Fruit fly (Drosophila melanogaster) whole organism, embryonic: ENCODE measurements around the gene FASN2.

Source experiments
- Ada2b ChIP-seq: fragments of 200-800 bp; sonication (Bioruptor generic); IDR thresholded peaks from 2 replicates; pipeline ENCODE4 v1.3.6; 2022; ENCODE audit warnings: missing biosample characterization, missing genetic modification characterization
- Atf-2 ChIP-seq: fragments of 200-800 bp; sonication (Bioruptor generic); optimal IDR thresholded peaks from 2 replicates; lab custom pipeline; 2016; ENCODE audit warnings: missing biosample characterization, missing genetic modification characterization
- Awh ChIP-seq: fragments of 200-800 bp; sonication (Bioruptor generic); IDR thresholded peaks from 2 replicates; pipeline ENCODE4, ENCODE4 v1.3.6; 2022; ENCODE audit warnings: missing biosample characterization, missing genetic modification characterization
- B-H1 ChIP-seq: fragments of 200-800 bp; sonication (Bioruptor generic); IDR thresholded peaks from 3 replicates; pipeline ENCODE4 v1.3.6; 2022; ENCODE audit warnings: missing biosample characterization, missing genetic modification characterization
- B-H2 ChIP-seq: fragments of 200-800 bp; sonication (Bioruptor generic); optimal IDR thresholded peaks from 2 replicates; lab custom pipeline; 2018; ENCODE audit warnings: missing biosample characterization, mild to moderate bottlenecking, missing genetic modification characterization
- CG12744 ChIP-seq: fragments of 200-800 bp; sonication (Bioruptor generic); optimal IDR thresholded peaks from 2 replicates; lab custom pipeline; 2016; ENCODE audit warnings: missing biosample characterization, missing genetic modification characterization
- CG13287 ChIP-seq: fragments of 200-800 bp; sonication (Bioruptor generic); IDR thresholded peaks from 2 replicates; pipeline ENCODE4 v1.3.6; 2022; ENCODE audit warnings: missing biosample characterization, missing genetic modification characterization; ENCODE audit not compliant: partially characterized antibody
- CG13624 ChIP-seq: fragments of 200-800 bp; sonication (Bioruptor generic); optimal IDR thresholded peaks from 2 replicates; lab custom pipeline; 2016; ENCODE audit warnings: missing biosample characterization, missing genetic modification characterization
- CG13775 ChIP-seq: fragments of 200-800 bp; sonication (Bioruptor generic); optimal IDR thresholded peaks from 3 replicates; lab custom pipeline; 2017; ENCODE audit warnings: missing biosample characterization, mild to moderate bottlenecking, missing genetic modification characterization
- CG14014 ChIP-seq: fragments of 200-800 bp; sonication (Bioruptor generic); IDR thresholded peaks from 2 replicates; pipeline ENCODE4 v1.3.6; 2022; ENCODE audit warnings: missing biosample characterization, missing genetic modification characterization
- CG14965 ChIP-seq: fragments of 200-800 bp; sonication (Bioruptor generic); optimal IDR thresholded peaks from 2 replicates; lab custom pipeline; 2016; ENCODE audit warnings: missing biosample characterization, missing genetic modification characterization, borderline replicate concordance
- CG15514 ChIP-seq: fragments of 200-800 bp; sonication (Bioruptor generic); optimal IDR thresholded peaks from 3 replicates; lab custom pipeline; 2017; ENCODE audit warnings: missing biosample characterization, missing genetic modification characterization, mild to moderate bottlenecking, moderate library complexity, missing genetic modification reagents
- CG2678 ChIP-seq: fragments of 200-800 bp; sonication (Bioruptor generic); optimal IDR thresholded peaks from 3 replicates; lab custom pipeline; 2019; ENCODE audit warnings: missing biosample characterization, mild to moderate bottlenecking, missing genetic modification characterization, moderate library complexity
- CG34422 ChIP-seq: fragments of 200-800 bp; sonication (Bioruptor generic); IDR thresholded peaks from 3 replicates; pipeline ENCODE4 v1.3.6; 2022; ENCODE audit warnings: missing biosample characterization, missing genetic modification characterization
- CG3838 ChIP-seq: fragments of 200-800 bp; sonication (Bioruptor generic); optimal IDR thresholded peaks from 3 replicates; lab custom pipeline; 2016; ENCODE audit warnings: missing biosample characterization, missing genetic modification characterization
- CG5180 ChIP-seq: fragments of 200-800 bp; sonication (Bioruptor generic); optimal IDR thresholded peaks from 3 replicates; lab custom pipeline; 2017; ENCODE audit warnings: missing biosample characterization, missing genetic modification characterization, mild to moderate bottlenecking, moderate library complexity, missing genetic modification reagents
- CG6254 ChIP-seq: fragments of 200-800 bp; sonication (Bioruptor generic); optimal IDR thresholded peaks from 3 replicates; lab custom pipeline; 2017; ENCODE audit warnings: mild to moderate bottlenecking, missing biosample characterization, missing genetic modification reagents, missing genetic modification characterization
- CG7357 ChIP-seq: fragments of 200-800 bp; sonication (Bioruptor generic); IDR thresholded peaks from 3 replicates; pipeline ENCODE4 v1.3.6; 2022; ENCODE audit warnings: missing biosample characterization, missing genetic modification characterization
- CG7928 ChIP-seq: fragments of 200-800 bp; sonication (Bioruptor generic); optimal IDR thresholded peaks from 2 replicates; lab custom pipeline; 2017; ENCODE audit warnings: missing biosample characterization, mild to moderate bottlenecking, missing genetic modification characterization
- CG7987 ChIP-seq: fragments of 200-800 bp; sonication (Bioruptor generic); optimal IDR thresholded peaks from 2 replicates; lab custom pipeline; 2018; ENCODE audit warnings: missing biosample characterization, mild to moderate bottlenecking, missing genetic modification characterization, moderate library complexity
- CG9932 ChIP-seq: fragments of 200-800 bp; sonication (Bioruptor generic); IDR thresholded peaks from 2 replicates; pipeline ENCODE4 v1.3.6; 2022; ENCODE audit warnings: missing biosample characterization, missing genetic modification characterization
- CrebB ChIP-seq: fragments of 200-800 bp; sonication (Bioruptor generic); optimal IDR thresholded peaks from 3 replicates; lab custom pipeline; 2018; ENCODE audit warnings: missing biosample characterization, mild to moderate bottlenecking, missing genetic modification characterization
- Dip3 ChIP-seq: fragments of 200-800 bp; sonication (Bioruptor generic); optimal IDR thresholded peaks from 3 replicates; lab custom pipeline; 2016; ENCODE audit warnings: missing biosample characterization, missing genetic modification characterization
- Dp ChIP-seq: fragments of 200-800 bp; sonication (Bioruptor generic); optimal IDR thresholded peaks from 2 replicates; lab custom pipeline; 2018; ENCODE audit warnings: missing biosample characterization, mild to moderate bottlenecking, missing genetic modification characterization, moderate library complexity
- Ets65A ChIP-seq: fragments of 200-800 bp; sonication (Bioruptor generic); peaks from one replicate; lab custom pipeline; 2016; ENCODE audit warnings: missing biosample characterization, missing genetic modification characterization
- Fer1 ChIP-seq: fragments of 200-800 bp; sonication (Bioruptor generic); optimal IDR thresholded peaks from 2 replicates; lab custom pipeline; 2017; ENCODE audit warnings: missing biosample characterization, mild to moderate bottlenecking, missing genetic modification characterization
- MESR4 ChIP-seq: fragments of 200-800 bp; sonication (Bioruptor generic); optimal IDR thresholded peaks from 2 replicates; lab custom pipeline; 2018; ENCODE audit warnings: missing biosample characterization, mild to moderate bottlenecking, missing genetic modification characterization, moderate library complexity
- Ptx1 ChIP-seq: fragments of 200-800 bp; sonication (Bioruptor generic); IDR thresholded peaks from 2 replicates; pipeline ENCODE4 v1.3.6; 2022; ENCODE audit warnings: missing biosample characterization, missing genetic modification characterization
- Sry-β ChIP-seq: fragments of 200-800 bp; sonication (Bioruptor generic); optimal IDR thresholded peaks from 2 replicates; lab custom pipeline; 2018; ENCODE audit warnings: missing biosample characterization, mild to moderate bottlenecking, missing genetic modification characterization, moderate library complexity
- Usf ChIP-seq: fragments of 200-800 bp; sonication (Bioruptor generic); optimal IDR thresholded peaks from 2 replicates; lab custom pipeline; 2017; ENCODE audit warnings: missing genotype, missing biosample characterization, missing genetic modification characterization
- aop ChIP-seq: fragments of 200-800 bp; sonication (Bioruptor generic); IDR thresholded peaks from 2 replicates; pipeline ENCODE4 v1.3.6; 2022; ENCODE audit warnings: missing biosample characterization, missing genetic modification characterization
- chif ChIP-seq, 2 experiments: fragments of 200-800 bp; sonication (Bioruptor generic); optimal IDR thresholded peaks; 3 replicates each; lab custom pipeline; 2016; ENCODE audit warnings: missing biosample characterization in 2 of 2, missing genetic modification characterization in 2 of 2
- danr ChIP-seq: fragments of 200-800 bp; sonication (Bioruptor generic); IDR thresholded peaks from 2 replicates; pipeline ENCODE4 v1.3.6; 2022; ENCODE audit warnings: missing biosample characterization, missing genetic modification characterization
- fd64A ChIP-seq: fragments of 200-800 bp; sonication (Bioruptor generic); optimal IDR thresholded peaks from 3 replicates; lab custom pipeline; 2018; ENCODE audit warnings: missing biosample characterization, mild to moderate bottlenecking, missing genetic modification characterization
- gsb ChIP-seq: fragments of 200-800 bp; sonication (Bioruptor generic); IDR thresholded peaks from 2 replicates; pipeline ENCODE4 v1.3.6; 2022; ENCODE audit warnings: missing biosample characterization, missing genetic modification characterization
- hkb ChIP-seq, 2 experiments: fragments of 200-800 bp in 1 of 2; fragments of >200 bp in 1 of 2; sonication (Bioruptor generic) in 1 of 2; IDR thresholded peaks in 1 of 2; optimal IDR thresholded peaks in 1 of 2; 2 replicates each; pipeline versions ENCODE4 v1.3.6 to Lab custom; 2017 to 2022; ENCODE audit warnings: missing biosample characterization in 1 of 2, missing genetic modification characterization in 1 of 2
- jumu ChIP-seq: fragments of 200-800 bp; sonication (Bioruptor generic); optimal IDR thresholded peaks from 3 replicates; lab custom pipeline; 2016; ENCODE audit warnings: missing biosample characterization, missing genetic modification characterization
- kay ChIP-seq: fragments of 200-800 bp; sonication (Bioruptor generic); optimal IDR thresholded peaks from 2 replicates; lab custom pipeline; 2016; ENCODE audit warnings: missing biosample characterization, missing genetic modification characterization
- lab ChIP-seq: fragments of 200-800 bp; sonication (Bioruptor generic); optimal IDR thresholded peaks from 3 replicates; lab custom pipeline; 2017; ENCODE audit warnings: missing biosample characterization, missing genetic modification characterization, mild to moderate bottlenecking, moderate library complexity, missing genetic modification reagents
- phol ChIP-seq: fragments of 200-800 bp; sonication (Bioruptor generic); optimal IDR thresholded peaks from 3 replicates; lab custom pipeline; 2018; ENCODE audit warnings: missing biosample characterization, mild to moderate bottlenecking, missing genetic modification characterization, moderate library complexity
- pita ChIP-seq: fragments of 200-800 bp; sonication (Bioruptor generic); optimal IDR thresholded peaks from 2 replicates; lab custom pipeline; 2017; ENCODE audit warnings: missing biosample characterization, mild to moderate bottlenecking, missing genetic modification characterization
- scrt ChIP-seq: fragments of 200-800 bp; sonication (Bioruptor generic); optimal IDR thresholded peaks from 2 replicates; lab custom pipeline; 2018; ENCODE audit warnings: missing biosample characterization, mild to moderate bottlenecking, missing genetic modification characterization, moderate library complexity
- sens-2 ChIP-seq: fragments of 200-800 bp; sonication (Bioruptor generic); IDR thresholded peaks from 2 replicates; pipeline ENCODE4 v1.3.6; 2022; ENCODE audit warnings: missing biosample characterization, missing genetic modification characterization
- so ChIP-seq: fragments of 200-800 bp; sonication (Bioruptor generic); IDR thresholded peaks from 3 replicates; pipeline ENCODE4 v1.3.6; 2022; ENCODE audit warnings: missing biosample characterization, missing genetic modification characterization
- sr ChIP-seq: fragments of 200-800 bp; sonication (Bioruptor generic); IDR thresholded peaks from 3 replicates; pipeline ENCODE4 v1.3.6; 2022; ENCODE audit warnings: missing biosample characterization, missing genetic modification characterization
- stc ChIP-seq: fragments of 200-800 bp; sonication (Bioruptor generic); IDR thresholded peaks from 2 replicates; pipeline ENCODE4 v1.3.6; 2022; ENCODE audit warnings: missing biosample characterization, missing genetic modification characterization
- vnd ChIP-seq: fragments of 200-800 bp; sonication (Bioruptor generic); IDR thresholded peaks from 3 replicates; pipeline ENCODE4 v1.3.6; 2022; ENCODE audit warnings: missing biosample characterization, missing genetic modification characterization; ENCODE audit not compliant: partially characterized antibody
- wek ChIP-seq: fragments of 200-800 bp; sonication (Bioruptor generic); optimal IDR thresholded peaks from 3 replicates; lab custom pipeline; 2018; ENCODE audit warnings: missing biosample characterization, mild to moderate bottlenecking, missing genetic modification characterization, moderate library complexity
- z ChIP-seq: fragments of 200-800 bp; sonication (Bioruptor generic); IDR thresholded peaks from 3 replicates; pipeline ENCODE4 v1.3.6; 2022; ENCODE audit warnings: missing biosample characterization, missing genetic modification characterization

The FASN2 gene

DNA sequence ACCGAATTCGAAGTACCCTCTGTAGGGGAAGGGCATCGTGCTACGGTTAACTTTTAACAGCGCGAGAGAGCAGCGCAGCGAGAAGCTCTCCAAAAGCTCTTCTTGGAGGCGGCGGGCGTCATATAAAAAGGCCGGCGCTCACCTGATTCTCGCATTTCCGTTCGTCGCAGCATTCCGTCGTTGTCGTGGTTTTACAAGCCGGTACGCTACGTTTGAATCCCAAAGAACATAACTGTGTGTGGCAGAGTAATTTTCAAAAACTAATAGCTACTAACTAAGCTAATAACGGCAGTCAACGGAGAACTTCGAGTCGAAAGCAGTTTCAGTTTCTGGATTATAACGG is 12.7 kb downstream of the FASN2 start, which contains the start of gene FASN1 (continued):
- no peak for TF ChIP-seq hkb (optimal IDR thresholded peaks at IDR 0.05; lab: Kevin White, UChicago)
- TF ChIP-seq hkb (GFP tag; IDR thresholded peaks at IDR 0.05; lab: Robert Waterston, UW), result peak; percentile 50; the same call in 1 of the 2 replicates
- TF ChIP-seq aop (GFP tag; lab: Robert Waterston, UW), result 0 out of 2 replicates have a peak, but pooled peaks have one; percentile 3
- no peak for TF ChIP-seq Dp (GFP tag; lab: Kevin White, UChicago)
- TF ChIP-seq Usf (GFP tag; lab: Kevin White, UChicago), result no peak
- peak; percentile 17 for TF ChIP-seq CG2678
- peak; percentile 64 for TF ChIP-seq CG7987 (GFP tag; lab: Kevin White, UChicago)
- TF ChIP-seq chif (GFP tag; optimal IDR thresholded peaks at IDR 0.05; lab: Kevin White, UChicago), result no peak
- TF ChIP-seq jumu (GFP tag; lab: Kevin White, UChicago), result no peak
- TF ChIP-seq CG15514 (GFP tag; lab: Kevin White, UChicago), result peak; percentile 34
- no peak for TF ChIP-seq z (GFP tag; lab: Robert Waterston, UW)
- TF ChIP-seq sr, result peak; percentile 38; the same call in 1 of the 3 replicates
- TF ChIP-seq CG13287, result peak; percentile 33
- TF ChIP-seq CrebB, result no peak
- TF ChIP-seq fd64A (GFP tag; lab: Kevin White, UChicago), result no peak
- TF ChIP-seq pita (GFP tag; lab: Kevin White, UChicago), result no peak
- TF ChIP-seq danr, result no peak
- no peak for TF ChIP-seq scrt (GFP tag; lab: Kevin White, UChicago)
- peak; percentile 28 for TF ChIP-seq CG13624 (GFP tag; lab: Kevin White, UChicago)
- TF ChIP-seq CG13775, result no peak
- TF ChIP-seq vnd, result no peak
- TF ChIP-seq CG34422 (GFP tag; lab: Robert Waterston, UW), result peak; percentile 60; the same call in 1 of the 3 replicates
- no peak for TF ChIP-seq B-H1
- TF ChIP-seq Ets65A (GFP tag; lab: Kevin White, UChicago), result peak; percentile 85

DNA sequence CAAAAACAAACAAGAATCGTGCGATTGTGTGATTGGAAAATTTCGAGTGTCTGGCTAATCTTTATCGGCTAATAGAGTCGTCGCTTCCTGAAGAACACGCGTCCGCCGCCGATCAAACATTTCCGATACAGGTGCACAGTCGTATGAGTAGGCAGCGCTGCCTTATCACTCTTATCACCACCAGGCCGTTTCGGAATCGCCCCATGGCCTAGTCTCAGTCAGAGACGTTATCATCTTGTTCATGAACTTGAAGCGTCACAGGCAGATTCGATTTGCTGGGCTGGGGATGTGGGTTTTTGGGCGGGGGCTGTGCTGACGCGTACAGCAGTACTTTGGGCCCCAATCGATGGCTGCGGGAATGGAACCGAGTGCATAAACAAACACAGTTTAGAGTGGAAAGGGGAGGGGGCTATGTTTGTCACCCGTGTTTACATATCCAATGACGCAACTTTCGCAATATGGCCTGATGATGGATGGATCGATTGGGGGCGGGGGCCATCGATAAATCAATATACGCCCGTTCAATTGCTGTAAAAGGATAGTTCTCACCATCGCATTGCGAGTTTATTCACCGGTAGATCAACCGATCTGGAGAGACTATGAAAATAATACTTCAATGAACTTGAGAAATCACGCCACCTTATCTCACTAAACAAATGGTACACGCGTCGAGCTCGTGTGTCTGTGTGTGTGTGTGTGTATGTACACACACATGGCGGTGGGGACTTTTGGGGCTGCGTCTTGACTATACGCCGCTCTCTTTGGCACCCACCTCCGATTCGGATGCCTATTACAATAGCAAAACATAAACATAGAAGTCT is 14.4 kb downstream of the FASN2 start:
- no peak for TF ChIP-seq Dip3 (GFP tag; lab: Kevin White, UChicago)
- no peak for TF ChIP-seq MESR4 (GFP tag; lab: Kevin White, UChicago)
- no peak for TF ChIP-seq sens-2 (GFP tag; lab: Robert Waterston, UW)
- TF ChIP-seq Atf-2 (GFP tag; lab: Kevin White, UChicago), result no peak
- no peak for TF ChIP-seq CG2678
- no peak for TF ChIP-seq phol (tag; lab: Kevin White, UChicago)
- TF ChIP-seq Awh (GFP tag; lab: Robert Waterston, UW), result no peak
- no peak for TF ChIP-seq gsb (GFP tag; lab: Robert Waterston, UW)
- peak; percentile 41 for TF ChIP-seq kay (GFP tag; lab: Kevin White, UChicago)
- peak; percentile 76 for TF ChIP-seq lab (GFP tag; lab: Kevin White, UChicago)
- no peak for TF ChIP-seq Ada2b (GFP tag; lab: Robert Waterston, UW)
- TF ChIP-seq CG14014 (GFP tag; lab: Robert Waterston, UW), result no peak
- no peak for TF ChIP-seq CG14965
- TF ChIP-seq so (GFP tag; lab: Robert Waterston, UW), result no peak
- TF ChIP-seq Fer1 (GFP tag; lab: Kevin White, UChicago), result peak; percentile 28
- TF ChIP-seq wek, result peak; percentile 27
- TF ChIP-seq CG12744, result no peak
- TF ChIP-seq CG6254 (GFP tag; lab: Kevin White, UChicago), result no peak
- TF ChIP-seq stc, result 0 out of 2 replicates have a peak, but pooled peaks have one; percentile 10
- TF ChIP-seq CG5180, result peak; percentile 15
- no peak for TF ChIP-seq Ptx1 (GFP tag; lab: Robert Waterston, UW)
- peak in 1 of 2 experiments; percentile 13 for TF ChIP-seq chif (GFP tag; optimal IDR thresholded peaks at IDR 0.05; lab: Kevin White, UChicago)
- no peak for TF ChIP-seq CG7357 (GFP tag; lab: Robert Waterston, UW)
- no peak for TF ChIP-seq CG3838 (GFP tag; lab: Kevin White, UChicago)
- 0 out of 2 replicates have a peak, but pooled peaks have one; percentile 22 for TF ChIP-seq CG9932 (GFP tag; lab: Robert Waterston, UW)
- no peak for TF ChIP-seq CG7928
- no peak for TF ChIP-seq Sry-β (GFP tag; lab: Kevin White, UChicago)
- TF ChIP-seq B-H2 (GFP tag; lab: Kevin White, UChicago), result no peak
